Worm (Caenorhabditis elegans): ENCODE measurements around the gene T02G5.15.

Gene T02G5.15

ce11 chrII:7090852-7091251, 6.7 kb downstream of the T02G5.15 start:
- TF ChIP-seq B0019.2 (GFP tag; conservative IDR thresholded peaks at IDR 0.05): no peak

- TF ChIP-seq let-607 (tag; optimal IDR thresholded peaks at IDR 0.05) (no peak), B0035.1 (tag; optimal IDR thresholded peaks at IDR 0.05) (no peak), Y79H2A.3 (GFP tag; conservative IDR thresholded peaks at IDR 0.05) (no peak), cebp-1 (GFP tag; IDR thresholded peaks at IDR 0.05) (no peak), cebp-1 (tag; optimal IDR thresholded peaks at IDR 0.05) (no peak), D2030.7 (GFP tag; IDR thresholded peaks at IDR 0.05) (no peak), efl-1 (GFP tag; optimal IDR thresholded peaks at IDR 0.05) (no peak), F10E7.11 (tag; optimal IDR thresholded peaks at IDR 0.05) (no peak), B0336.3 (GFP tag; IDR thresholded peaks at IDR 0.05) (no peak), B0019.2 (GFP tag; conservative IDR thresholded peaks at IDR 0.05) (no peak), mxl-1 (tag; optimal IDR thresholded peaks at IDR 0.05) (no peak), ceh-40 (GFP tag; IDR thresholded peaks at IDR 0.05) (no peak), K11D2.4 (GFP tag; IDR thresholded peaks at IDR 0.05) (no peak), mes-4 (tag; optimal IDR thresholded peaks at IDR 0.05) (no peak)
These were observed 9.3 kb downstream of the T02G5.15 start, which contains the start of gene T02G5.3 for ce11 chrII:7093339-7093821. Gene T02G5.3 (plus strand): TSS chrII:7093389.

- TF ChIP-seq nhr-179 (tag; optimal IDR thresholded peaks at IDR 0.05): no peak
- peak; percentile 18 for TF ChIP-seq him-1 (tag; optimal IDR thresholded peaks at IDR 0.05)
- no peak for TF ChIP-seq lsl-1 (GFP tag; optimal IDR thresholded peaks at IDR 0.05)
- no peak for TF ChIP-seq B0019.2 (GFP tag; conservative IDR thresholded peaks at IDR 0.05)
- 0 out of 2 replicates have a peak, but pooled peaks have one; percentile 43 for TF ChIP-seq lin-26 (GFP tag; IDR thresholded peaks at IDR 0.05)
- no peak for TF ChIP-seq somi-1 (GFP tag; optimal IDR thresholded peaks at IDR 0.05)
- no peak for TF ChIP-seq snpc-4 (GFP tag; optimal IDR thresholded peaks at IDR 0.05)
- no peak for TF ChIP-seq snpc-4 (tag; optimal IDR thresholded peaks at IDR 0.05)
- peak; percentile 22 for TF ChIP-seq xnd-1 (tag; optimal IDR thresholded peaks at IDR 0.05)
- TF ChIP-seq aptf-2 (GFP tag; conservative IDR thresholded peaks at IDR 0.05): no peak
- no peak for TF ChIP-seq madf-3 (GFP tag; IDR thresholded peaks at IDR 0.05)
- no peak for TF ChIP-seq nhr-90 (tag; optimal IDR thresholded peaks at IDR 0.05)
- no peak for TF ChIP-seq mxl-1 (tag; optimal IDR thresholded peaks at IDR 0.05)
- no peak for TF ChIP-seq Y53G8AR.9 (GFP tag; conservative IDR thresholded peaks at IDR 0.05)
- peak; percentile 58 for TF ChIP-seq madf-6 (GFP tag; IDR thresholded peaks at IDR 0.05)
- no peak for TF ChIP-seq athp-1 (tag; optimal IDR thresholded peaks at IDR 0.05)
- no peak for TF ChIP-seq let-526 (GFP tag; IDR thresholded peaks at IDR 0.05)
- no peak for TF ChIP-seq fkh-3 (tag; optimal IDR thresholded peaks at IDR 0.05)
These were observed 11.8 kb downstream of the T02G5.15 start for ce11 chrII:7095970-7096369.

- TF ChIP-seq madf-8 (GFP tag; conservative IDR thresholded peaks at IDR 0.05): peak; percentile 98
- TF ChIP-seq bed-2 (GFP tag; IDR thresholded peaks at IDR 0.05): no peak
- peak; percentile 11 for TF ChIP-seq snpc-3.4 (tag; optimal IDR thresholded peaks at IDR 0.05)
- TF ChIP-seq D2030.7 (GFP tag; IDR thresholded peaks at IDR 0.05): 0 out of 2 replicates have a peak, but pooled peaks have one; percentile 10
- no peak for TF ChIP-seq ztf-25 (GFP tag; IDR thresholded peaks at IDR 0.05)
- 0 out of 2 replicates have a peak, but pooled peaks have one; percentile 8 for TF ChIP-seq ceh-91 (GFP tag; IDR thresholded peaks at IDR 0.05)
- peak; percentile 21 for TF ChIP-seq him-1 (tag; optimal IDR thresholded peaks at IDR 0.05)
- TF ChIP-seq xnd-1 (tag; optimal IDR thresholded peaks at IDR 0.05): peak; percentile 88
- TF ChIP-seq F33H1.4 (GFP tag; IDR thresholded peaks at IDR 0.05): peak; percentile 58
- peak; percentile 99 for TF ChIP-seq madf-6 (GFP tag; IDR thresholded peaks at IDR 0.05)
- TF ChIP-seq efl-1 (GFP tag; optimal IDR thresholded peaks at IDR 0.05): peak; percentile 30
- TF ChIP-seq lsl-1 (GFP tag; optimal IDR thresholded peaks at IDR 0.05): peak; percentile 89
- TF ChIP-seq egrh-3 (GFP tag; IDR thresholded peaks at IDR 0.05): no peak
- no peak for TF ChIP-seq ceh-58 (GFP tag; IDR thresholded peaks at IDR 0.05)
- no peak for TF ChIP-seq T07F8.4 (tag; optimal IDR thresholded peaks at IDR 0.05)
- TF ChIP-seq cebp-1 (GFP tag; IDR thresholded peaks at IDR 0.05): no peak
- no peak for TF ChIP-seq cebp-1 (tag; optimal IDR thresholded peaks at IDR 0.05)
These were observed 14.5 kb downstream of the T02G5.15 start, which contains the start of gene mct-5 for ce11 chrII:7098578-7098977. Gene mct-5 (minus strand): TSS chrII:7098593.
